Worm (Caenorhabditis elegans) whole organism, L4 larva: ENCODE results near the gene F59F5.7.

ENCODE experiments used
- D1046.2 ChIP-seq: fragments of 200-800 bp; sonication (Bioruptor generic); IDR thresholded peaks from 2 replicates; pipeline ENCODE4 v1.3.6; 2022; ENCODE audit warnings: missing genetic modification characterization, missing compliant biosample characterization
- F37D6.2 ChIP-seq: sonication (generic microtip); optimal IDR thresholded peaks from 2 replicates; lab custom pipeline; 2016; ENCODE audit warnings: mild to moderate bottlenecking, missing genetic modification characterization, missing compliant biosample characterization
- T20F7.1 ChIP-seq: fragments of 200-800 bp; sonication (Bioruptor generic); optimal IDR thresholded peaks from 2 replicates; lab custom pipeline; 2018; ENCODE audit warnings: mild to moderate bottlenecking, missing genetic modification characterization, missing compliant biosample characterization
- T26A8.4 ChIP-seq: fragments of 200-800 bp; sonication (Bioruptor generic); IDR thresholded peaks from 2 replicates; pipeline ENCODE4 v1.3.6; 2022; ENCODE audit warnings: missing genetic modification characterization, missing compliant biosample characterization
- aha-1 ChIP-seq: fragments of 150-350 bp; peaks from one replicate; lab custom pipeline; 2014; ENCODE audit warnings: missing biosample characterization, missing genetic modification characterization
- arid-1 ChIP-seq: fragments of 200-800 bp; sonication (Bioruptor generic); conservative IDR thresholded peaks from 2 replicates; pipeline ENCODE4 v1.3.6; 2022; ENCODE audit warnings: missing genetic modification reagents, missing genetic modification characterization, missing compliant biosample characterization
- ceh-62 ChIP-seq: sonication (generic microtip); optimal IDR thresholded peaks from 2 replicates; lab custom pipeline; 2017; ENCODE audit warnings: missing biosample characterization, missing genetic modification characterization
- cey-2 ChIP-seq: sonication (generic microtip); optimal IDR thresholded peaks from 3 replicates; lab custom pipeline; 2017; ENCODE audit warnings: missing genetic modification characterization, mild to moderate bottlenecking, missing compliant biosample characterization, antibody characterized with exemption, borderline replicate concordance; ENCODE audit not compliant: insufficient read depth
- daf-16 ChIP-seq, 3 experiments: sonication (generic microtip); optimal IDR thresholded peaks; 2 replicates each; lab custom pipeline; 2016 to 2017; ENCODE audit warnings: missing genetic modification characterization in 3 of 3, missing genetic modification reagents in 3 of 3, mild to moderate bottlenecking in 2 of 3, missing compliant biosample characterization in 2 of 3, missing biosample characterization in 1 of 3, moderate library complexity in 1 of 3
- daf-8 ChIP-seq: fragments of 200-800 bp; sonication (Bioruptor generic); IDR thresholded peaks from 2 replicates; pipeline ENCODE4 v1.3.6; 2022; ENCODE audit warnings: missing genetic modification characterization, missing compliant biosample characterization
- dmd-6 ChIP-seq: fragments of 200-800 bp; sonication (Bioruptor generic); IDR thresholded peaks from 2 replicates; pipeline ENCODE4 v1.3.6; 2022; ENCODE audit warnings: missing genetic modification reagents, missing genetic modification characterization, missing compliant biosample characterization
- dmd-9 ChIP-seq: fragments of 200-800 bp; sonication (Bioruptor generic); IDR thresholded peaks from 2 replicates; pipeline ENCODE4 v1.3.6; 2022; ENCODE audit warnings: missing genetic modification reagents, missing genetic modification characterization, missing compliant biosample characterization
- dve-1 ChIP-seq: sonication (generic microtip); optimal IDR thresholded peaks from 2 replicates; lab custom pipeline; 2017; ENCODE audit warnings: antibody characterized with exemption, mild to moderate bottlenecking, missing genetic modification characterization, missing compliant biosample characterization; ENCODE audit not compliant: insufficient read depth
- egl-43 ChIP-seq: fragments of 200-800 bp; sonication (Bioruptor generic); IDR thresholded peaks from 2 replicates; pipeline ENCODE4 v1.3.6; 2022; ENCODE audit warnings: missing genetic modification reagents, missing genetic modification characterization, missing compliant biosample characterization
- gei-8 ChIP-seq: fragments of 200-800 bp; sonication (Bioruptor generic); optimal IDR thresholded peaks from 2 replicates; lab custom pipeline; 2018; ENCODE audit warnings: mild to moderate bottlenecking, missing genetic modification characterization, missing compliant biosample characterization
- hlh-11 ChIP-seq: fragments of 200-800 bp; sonication (Bioruptor generic); optimal IDR thresholded peaks from 2 replicates; lab custom pipeline; 2018; ENCODE audit warnings: mild to moderate bottlenecking, missing genetic modification characterization, missing compliant biosample characterization
- hlh-30 ChIP-seq: sonication (generic microtip); optimal IDR thresholded peaks from 2 replicates; lab custom pipeline; 2017; ENCODE audit warnings: antibody characterized with exemption, mild to moderate bottlenecking, missing genetic modification characterization, missing compliant biosample characterization; ENCODE audit not compliant: insufficient read depth
- hmg-1.1 ChIP-seq: fragments of 200-800 bp; sonication (Bioruptor generic); IDR thresholded peaks from 2 replicates; pipeline ENCODE4 v1.3.6; 2022; ENCODE audit warnings: missing genetic modification reagents, missing genetic modification characterization, missing compliant biosample characterization
- jun-1 ChIP-seq: fragments of 150-350 bp; optimal IDR thresholded peaks from 2 replicates; lab custom pipeline; 2014; ENCODE audit warnings: missing biosample characterization, missing genetic modification reagents, missing genetic modification characterization
- lim-7 ChIP-seq: fragments of 200-800 bp; sonication (Bioruptor generic); IDR thresholded peaks from 2 replicates; pipeline ENCODE4 v1.3.6; 2022; ENCODE audit warnings: missing genetic modification characterization, missing compliant biosample characterization
- lin-13 ChIP-seq: fragments of 150-350 bp; optimal IDR thresholded peaks from 2 replicates; lab custom pipeline; 2014; ENCODE audit warnings: missing biosample characterization, missing genetic modification reagents, missing genetic modification characterization
- lsy-2 ChIP-seq, 2 experiments: fragments of 150-350 bp in 1 of 2; sonication (generic microtip) in 1 of 2; optimal IDR thresholded peaks; 2 replicates each; lab custom pipeline; 2014 to 2017; ENCODE audit warnings: missing biosample characterization in 2 of 2, missing genetic modification characterization in 2 of 2
- madf-5 ChIP-seq, 2 experiments: fragments of 200-800 bp; sonication (Bioruptor generic); IDR thresholded peaks; 2 replicates each; pipeline ENCODE4 v1.3.6; 2022; ENCODE audit warnings: missing compliant biosample characterization in 2 of 2, missing genetic modification characterization in 2 of 2
- mep-1 ChIP-seq: fragments of 150-350 bp; sonication (generic microtip); optimal IDR thresholded peaks from 3 replicates; lab custom pipeline; 2014; ENCODE audit warnings: missing biosample characterization, missing genetic modification characterization
- mes-2 ChIP-seq: sonication (generic microtip); optimal IDR thresholded peaks from 2 replicates; lab custom pipeline; 2016; ENCODE audit warnings: missing genotype, mild to moderate bottlenecking, missing genetic modification characterization, missing compliant biosample characterization; ENCODE audit not compliant: poor library complexity, severe bottlenecking
- mxl-3 ChIP-seq: fragments of 200-800 bp; sonication (Bioruptor generic); optimal IDR thresholded peaks from 2 replicates; lab custom pipeline; 2018; ENCODE audit warnings: mild to moderate bottlenecking, missing genetic modification characterization, missing compliant biosample characterization
- nhr-102 ChIP-seq: sonication (generic microtip); optimal IDR thresholded peaks from 2 replicates; lab custom pipeline; 2016; ENCODE audit warnings: mild to moderate bottlenecking, missing genetic modification characterization, moderate library complexity, missing compliant biosample characterization
- nhr-111 ChIP-seq: fragments of 200-800 bp; sonication (Bioruptor generic); optimal IDR thresholded peaks from 2 replicates; lab custom pipeline; 2018; ENCODE audit warnings: mild to moderate bottlenecking, missing genetic modification characterization, missing compliant biosample characterization
- nhr-237 ChIP-seq: sonication (generic microtip); optimal IDR thresholded peaks from 2 replicates; lab custom pipeline; 2017; ENCODE audit warnings: missing biosample characterization, missing genetic modification characterization
- nhr-28 ChIP-seq: fragments of 150-350 bp; optimal IDR thresholded peaks from 2 replicates; lab custom pipeline; 2014; ENCODE audit warnings: missing biosample characterization, missing genetic modification characterization
- nhr-76 ChIP-seq: fragments of 150-350 bp; optimal IDR thresholded peaks from 2 replicates; lab custom pipeline; 2014; ENCODE audit warnings: missing biosample characterization, missing genetic modification characterization
- pha-4 ChIP-seq, 2 experiments: fragments of 150-350 bp in 1 of 2; fragments of 200-800 bp in 1 of 2; sonication (Bioruptor generic) in 1 of 2; IDR thresholded peaks in 1 of 2; optimal IDR thresholded peaks in 1 of 2; 2 replicates each; pipeline versions ENCODE4 v1.3.6 to Lab custom; 2014 to 2022; ENCODE audit warnings: missing genetic modification characterization in 2 of 2, missing genetic modification reagents in 2 of 2, missing biosample characterization in 1 of 2, missing compliant biosample characterization in 1 of 2
- php-3 ChIP-seq: fragments of 200-800 bp; sonication (Bioruptor generic); IDR thresholded peaks from 2 replicates; pipeline ENCODE4 v1.3.6; 2022; ENCODE audit warnings: missing genetic modification reagents, missing genetic modification characterization, missing compliant biosample characterization
- pqm-1 ChIP-seq: sonication (generic microtip); optimal IDR thresholded peaks from 2 replicates; lab custom pipeline; 2017; ENCODE audit warnings: missing biosample characterization, missing genetic modification characterization
- rbr-2 ChIP-seq: sonication (generic microtip); optimal IDR thresholded peaks from 2 replicates; lab custom pipeline; 2016; ENCODE audit warnings: missing genotype, missing genetic modification characterization, missing compliant biosample characterization
- set-16 ChIP-seq: fragments of 200-800 bp; sonication (Bioruptor generic); IDR thresholded peaks from 2 replicates; pipeline ENCODE4 v1.3.6; 2022; ENCODE audit warnings: missing genetic modification reagents, missing genetic modification characterization, missing compliant biosample characterization
- snpc-1.2 ChIP-seq: fragments of 200-800 bp; sonication (Bioruptor generic); IDR thresholded peaks from 2 replicates; pipeline ENCODE4 v1.3.6; 2022; ENCODE audit warnings: missing genetic modification reagents, missing genetic modification characterization, missing compliant biosample characterization
- tag-97 ChIP-seq: fragments of 200-800 bp; sonication (Bioruptor generic); IDR thresholded peaks from 2 replicates; pipeline ENCODE4 v1.3.6; 2022; ENCODE audit warnings: missing genetic modification characterization, missing compliant biosample characterization
- tra-1 ChIP-seq: fragments of 200-800 bp; sonication (Bioruptor generic); IDR thresholded peaks from 2 replicates; pipeline ENCODE4 v1.3.6; 2022; ENCODE audit warnings: missing genetic modification reagents, missing genetic modification characterization, missing compliant biosample characterization
- unc-62 ChIP-seq, 3 experiments: fragments of 150-350 bp in 1 of 3; sonication (generic microtip); optimal IDR thresholded peaks in 2 of 3; peaks in 1 of 3; 1 replicate in 1 of 3; 2 replicates in 2 of 3; lab custom pipeline; 2014 to 2017; ENCODE audit warnings: missing biosample characterization in 3 of 3, missing genetic modification characterization in 3 of 3, missing genetic modification reagents in 3 of 3, missing genotype in 1 of 3
- vab-7 ChIP-seq: fragments of 200-800 bp; sonication (Bioruptor generic); IDR thresholded peaks from 2 replicates; pipeline ENCODE4 v1.3.6; 2022; ENCODE audit warnings: missing genetic modification reagents, missing genetic modification characterization, missing compliant biosample characterization
- zfp-2 ChIP-seq: sonication (generic microtip); optimal IDR thresholded peaks from 2 replicates; lab custom pipeline; 2016; ENCODE audit warnings: mild to moderate bottlenecking, missing genetic modification characterization, missing compliant biosample characterization

F59F5.7 gene

ce11 chrX:10596420-10596907, 37.2 kb downstream of the F59F5.7 start:
- peak; percentile 13 for TF ChIP-seq aha-1
- no peak for TF ChIP-seq mep-1
- TF ChIP-seq nhr-102 (tag; lab: Kevin White, UChicago) = no peak
- TF ChIP-seq daf-8 (GFP tag; lab: Robert Waterston, UW) = no peak
- TF ChIP-seq nhr-111 (GFP tag; lab: Kevin White, UChicago) = no peak
- TF ChIP-seq madf-5 (GFP tag; IDR thresholded peaks at IDR 0.05; lab: Robert Waterston, UW) = no peak
- no peak for TF ChIP-seq T26A8.4 (GFP tag; lab: Robert Waterston, UW)
- TF ChIP-seq, all 104 proteins: peak for 1

ce11 chrX:10597554-10598191, 38.4 kb downstream of the F59F5.7 start:
- TF ChIP-seq pqm-1 (tag; lab: Kevin White, UChicago) = peak; percentile 47
- no peak for TF ChIP-seq ceh-62 (tag; lab: Kevin White, UChicago)
- TF ChIP-seq nhr-76 = no peak
- TF ChIP-seq lim-7 (GFP tag; lab: Robert Waterston, UW) = no peak
- peak; percentile 30 for TF ChIP-seq mes-2 (tag; lab: Kevin White, UChicago)
- no peak for TF ChIP-seq unc-62 (GFP tag; optimal IDR thresholded peaks at IDR 0.05 in 1 of 2; lab: Kevin White, UChicago)
- no peak for TF ChIP-seq unc-62 (tag; optimal IDR thresholded peaks at IDR 0.05; lab: Kevin White, UChicago)
- TF ChIP-seq hlh-11 = peak; percentile 33
- TF ChIP-seq lsy-2 (tag; optimal IDR thresholded peaks at IDR 0.05; lab: Kevin White, UChicago) = peak in 1 of 2 experiments; percentile 41
- TF ChIP-seq mep-1 = peak; percentile 58
- peak; percentile 15 for TF ChIP-seq nhr-28
- 0 out of 2 replicates have a peak, but pooled peaks have one; percentile 32 for TF ChIP-seq vab-7 (GFP tag; lab: Robert Waterston, UW)
- no peak for TF ChIP-seq egl-43
- TF ChIP-seq arid-1 = no peak
- TF ChIP-seq rbr-2 (tag; lab: Kevin White, UChicago) = peak; percentile 10
- 0 out of 2 replicates have a peak, but pooled peaks have one; percentile 23 for TF ChIP-seq hmg-1.1 (GFP tag; lab: Robert Waterston, UW)

- no peak for TF ChIP-seq T26A8.4 (GFP tag; lab: Robert Waterston, UW)
- TF ChIP-seq dve-1 (tag; lab: Kevin White, UChicago) = peak; percentile 2
- TF ChIP-seq php-3 (GFP tag; lab: Robert Waterston, UW) = 0 out of 2 replicates have a peak, but pooled peaks have one; percentile 47
- TF ChIP-seq unc-62 (GFP tag; optimal IDR thresholded peaks at IDR 0.05 in 1 of 2; lab: Kevin White, UChicago) = peak in 1 of 2 experiments; percentile 99
- no peak for TF ChIP-seq unc-62 (tag; optimal IDR thresholded peaks at IDR 0.05; lab: Kevin White, UChicago)
- peak; percentile 0 for TF ChIP-seq mxl-3 (GFP tag; lab: Kevin White, UChicago)
- no peak for TF ChIP-seq gei-8 (GFP tag; lab: Kevin White, UChicago)
- TF ChIP-seq hlh-30 (tag; lab: Kevin White, UChicago) = peak; percentile 33
- 0 out of 2 replicates have a peak, but pooled peaks have one; percentile 32 for TF ChIP-seq dmd-6 (GFP tag; lab: Robert Waterston, UW)
- TF ChIP-seq nhr-28 = peak; percentile 24
- TF ChIP-seq pqm-1 (tag; lab: Kevin White, UChicago) = peak; percentile 14
- TF ChIP-seq vab-7 (GFP tag; lab: Robert Waterston, UW) = no peak
- TF ChIP-seq jun-1 = no peak
- TF ChIP-seq tra-1 (GFP tag; lab: Robert Waterston, UW) = 0 out of 2 replicates have a peak, but pooled peaks have one; percentile 36
- TF ChIP-seq pha-4 (GFP tag; IDR thresholded peaks at IDR 0.05; lab: Robert Waterston, UW) = no peak
- no peak for TF ChIP-seq pha-4 (tag; optimal IDR thresholded peaks at IDR 0.05; lab: Kevin White, UChicago)
- peak; percentile 1 for TF ChIP-seq mep-1
These were observed 40.4 kb downstream of the F59F5.7 start for ce11 chrX:10599719-10600155.

- TF ChIP-seq snpc-1.2 (GFP tag; lab: Robert Waterston, UW) = no peak
- TF ChIP-seq nhr-28 = no peak
- no peak for TF ChIP-seq jun-1
- no peak for TF ChIP-seq cey-2 (tag; lab: Kevin White, UChicago)
- TF ChIP-seq D1046.2 (GFP tag; lab: Robert Waterston, UW) = no peak
- TF ChIP-seq zfp-2 (tag; lab: Kevin White, UChicago) = no peak
- no peak for TF ChIP-seq daf-16 (GFP tag; optimal IDR thresholded peaks at IDR 0.05; lab: Kevin White, UChicago)
- no peak for TF ChIP-seq daf-16 (tag; optimal IDR thresholded peaks at IDR 0.05; lab: Kevin White, UChicago)
- no peak for TF ChIP-seq dmd-9 (GFP tag; lab: Robert Waterston, UW)
- TF ChIP-seq tag-97 (GFP tag; lab: Robert Waterston, UW) = no peak
- TF ChIP-seq T20F7.1 (GFP tag; lab: Kevin White, UChicago) = no peak
- no peak for TF ChIP-seq F37D6.2 (tag; lab: Kevin White, UChicago)
- TF ChIP-seq set-16 (GFP tag; lab: Robert Waterston, UW) = no peak
- no peak for TF ChIP-seq lin-13 (GFP tag; lab: Kevin White, UChicago)
- TF ChIP-seq nhr-237 (tag; lab: Kevin White, UChicago) = no peak
These were observed 45.1 kb downstream of the F59F5.7 start, which contains the start of gene flp-19 for ce11 chrX:10604386-10604785. Gene flp-19, plus strand, starts transcription at chrX:10604686.
